Fruit fly (Drosophila melanogaster) whole organism, embryonic: ENCODE results near the gene CG14615.

Source experiments
- Atf6 ChIP-seq: fragments of 200-800 bp; sonication (Bioruptor generic); IDR thresholded peaks from 2 replicates; pipeline ENCODE4 v1.3.6; 2022; ENCODE audit warnings: missing biosample characterization, missing genetic modification characterization
- B-H2 ChIP-seq: fragments of 200-800 bp; sonication (Bioruptor generic); optimal IDR thresholded peaks from 2 replicates; lab custom pipeline; 2018; ENCODE audit warnings: missing biosample characterization, mild to moderate bottlenecking, missing genetic modification characterization
- Bdp1 ChIP-seq: fragments of 200-800 bp; sonication (Bioruptor generic); optimal IDR thresholded peaks from 3 replicates; lab custom pipeline; 2016; ENCODE audit warnings: missing biosample characterization, missing genetic modification characterization
- CG12071 ChIP-seq: fragments of 200-800 bp; sonication (Bioruptor generic); optimal IDR thresholded peaks from 3 replicates; lab custom pipeline; 2018; ENCODE audit warnings: missing biosample characterization, mild to moderate bottlenecking, missing genetic modification characterization
- CG13287 ChIP-seq: fragments of 200-800 bp; sonication (Bioruptor generic); IDR thresholded peaks from 2 replicates; pipeline ENCODE4 v1.3.6; 2022; ENCODE audit warnings: missing biosample characterization, missing genetic modification characterization; ENCODE audit not compliant: partially characterized antibody
- CG14667 ChIP-seq: fragments of 200-800 bp; sonication (Bioruptor generic); IDR thresholded peaks from 2 replicates; pipeline ENCODE4 v1.3.6; 2022; ENCODE audit warnings: missing biosample characterization, missing genetic modification characterization
- CG15479 ChIP-seq: fragments of 200-800 bp; sonication (Bioruptor generic); optimal IDR thresholded peaks from 3 replicates; lab custom pipeline; 2019; ENCODE audit warnings: missing biosample characterization, mild to moderate bottlenecking, missing genetic modification characterization, moderate library complexity
- CG16779 ChIP-seq: fragments of 200-800 bp; sonication (Bioruptor generic); IDR thresholded peaks from 2 replicates; pipeline ENCODE4 v1.3.6; 2022; ENCODE audit warnings: missing biosample characterization, missing genetic modification characterization
- CG18619 ChIP-seq: fragments of 200-800 bp; sonication (Bioruptor generic); optimal IDR thresholded peaks from 3 replicates; lab custom pipeline; 2017; ENCODE audit warnings: missing biosample characterization, mild to moderate bottlenecking, missing genetic modification characterization
- CG2199 ChIP-seq: fragments of 200-800 bp; sonication (Bioruptor generic); IDR thresholded peaks from 3 replicates; pipeline ENCODE4 v1.3.6; 2022; ENCODE audit warnings: missing biosample characterization, missing genetic modification characterization
- CG2678 ChIP-seq: fragments of 200-800 bp; sonication (Bioruptor generic); optimal IDR thresholded peaks from 3 replicates; lab custom pipeline; 2019; ENCODE audit warnings: missing biosample characterization, mild to moderate bottlenecking, missing genetic modification characterization, moderate library complexity
- CG3726 ChIP-seq: fragments of 200-800 bp; sonication (Bioruptor generic); IDR thresholded peaks from 3 replicates; pipeline ENCODE4, ENCODE4 v1.3.6; 2022; ENCODE audit warnings: missing biosample characterization, missing genetic modification characterization
- CG4730 ChIP-seq: fragments of 200-800 bp; sonication (Bioruptor generic); IDR thresholded peaks from 2 replicates; pipeline ENCODE4 v1.3.6; 2022; ENCODE audit warnings: missing biosample characterization, missing genetic modification characterization
- CG6175 ChIP-seq: fragments of 200-800 bp; sonication (Bioruptor generic); IDR thresholded peaks from 3 replicates; pipeline ENCODE4 v1.3.6; 2022; ENCODE audit warnings: missing biosample characterization, missing genetic modification characterization
- CG6791 ChIP-seq: fragments of 200-800 bp; sonication (Bioruptor generic); IDR thresholded peaks from 3 replicates; pipeline ENCODE4 v1.3.6; 2022; ENCODE audit warnings: missing biosample characterization, missing genetic modification characterization; ENCODE audit not compliant: partially characterized antibody
- CG8089 ChIP-seq: fragments of 200-800 bp; sonication (Bioruptor generic); optimal IDR thresholded peaks from 3 replicates; lab custom pipeline; 2016; ENCODE audit warnings: missing biosample characterization, missing genetic modification characterization
- CG8478 ChIP-seq: fragments of >200 bp; optimal IDR thresholded peaks from 2 replicates; lab custom pipeline; 2018
- Camta ChIP-seq: fragments of 200-800 bp; sonication (Bioruptor generic); optimal IDR thresholded peaks from 2 replicates; lab custom pipeline; 2016; ENCODE audit warnings: missing biosample characterization, missing genetic modification characterization
- Dip2 ChIP-seq: fragments of 200-800 bp; sonication (Bioruptor generic); IDR thresholded peaks from 2 replicates; pipeline ENCODE4 v1.3.6; 2022; ENCODE audit warnings: missing biosample characterization, missing genetic modification characterization
- Dp ChIP-seq: fragments of 200-800 bp; sonication (Bioruptor generic); optimal IDR thresholded peaks from 2 replicates; lab custom pipeline; 2018; ENCODE audit warnings: missing biosample characterization, mild to moderate bottlenecking, missing genetic modification characterization, moderate library complexity
- E2f2 ChIP-seq: fragments of 200-800 bp; sonication (Bioruptor generic); IDR thresholded peaks from 2 replicates; pipeline ENCODE4 v1.3.6; 2022; ENCODE audit warnings: missing biosample characterization, missing genetic modification characterization
- H2.0 ChIP-seq: fragments of 200-800 bp; sonication (Bioruptor generic); IDR thresholded peaks from 2 replicates; pipeline ENCODE4 v1.3.6; 2022; ENCODE audit warnings: missing biosample characterization, missing genetic modification characterization
- HLHmδ ChIP-seq: fragments of 200-800 bp; sonication (Bioruptor generic); optimal IDR thresholded peaks from 2 replicates; lab custom pipeline; 2018; ENCODE audit warnings: missing biosample characterization, mild to moderate bottlenecking, missing genetic modification characterization, moderate library complexity
- Hey ChIP-seq: fragments of 200-800 bp; sonication (Bioruptor generic); optimal IDR thresholded peaks from 3 replicates; lab custom pipeline; 2018; ENCODE audit warnings: missing biosample characterization, mild to moderate bottlenecking, missing genetic modification characterization
- Mad ChIP-seq: fragments of 200-800 bp; sonication (Bioruptor generic); optimal IDR thresholded peaks from 2 replicates; lab custom pipeline; 2016; ENCODE audit warnings: missing biosample characterization, missing genetic modification characterization
- Med ChIP-seq: fragments of 200-800 bp; sonication (Bioruptor generic); peaks from one replicate; lab custom pipeline; 2016; ENCODE audit warnings: missing biosample characterization, missing genetic modification characterization, mild to moderate bottlenecking, inconsistent platforms, moderate library complexity
- Meics ChIP-seq: fragments of 200-800 bp; sonication (Bioruptor generic); optimal IDR thresholded peaks from 2 replicates; lab custom pipeline; 2017; ENCODE audit warnings: missing biosample characterization, mild to moderate bottlenecking, missing genetic modification characterization
- Pdp1 ChIP-seq, 2 experiments: fragments of 200-800 bp; sonication (Bioruptor generic); optimal IDR thresholded peaks; 3 replicates each; lab custom pipeline; 2016; ENCODE audit warnings: missing biosample characterization in 2 of 2, missing genetic modification characterization in 2 of 2, mild to moderate bottlenecking in 1 of 2, moderate library complexity in 1 of 2
- Ravus ChIP-seq: fragments of 200-800 bp; sonication (Bioruptor generic); IDR thresholded peaks from 2 replicates; pipeline ENCODE4 v1.3.6; 2022; ENCODE audit warnings: missing biosample characterization, missing genetic modification characterization
- Sry-β ChIP-seq: fragments of 200-800 bp; sonication (Bioruptor generic); optimal IDR thresholded peaks from 2 replicates; lab custom pipeline; 2018; ENCODE audit warnings: missing biosample characterization, mild to moderate bottlenecking, missing genetic modification characterization, moderate library complexity
- Ssrp ChIP-seq: fragments of 200-800 bp; sonication (Bioruptor generic); optimal IDR thresholded peaks from 2 replicates; lab custom pipeline; 2018; ENCODE audit warnings: missing biosample characterization, mild to moderate bottlenecking, missing genetic modification characterization, moderate library complexity
- abd-A ChIP-seq: fragments of 200-800 bp; sonication (Bioruptor generic); optimal IDR thresholded peaks from 3 replicates; lab custom pipeline; 2019; ENCODE audit warnings: missing biosample characterization, mild to moderate bottlenecking, missing genetic modification characterization, moderate library complexity
- ash1 ChIP-seq: fragments of 200-800 bp; sonication (Bioruptor generic); optimal IDR thresholded peaks from 2 replicates; lab custom pipeline; 2018; ENCODE audit warnings: missing biosample characterization, mild to moderate bottlenecking, missing genetic modification characterization
- chinmo ChIP-seq: fragments of 200-800 bp; sonication (Bioruptor generic); IDR thresholded peaks from 4 replicates; pipeline ENCODE4 v1.3.6; 2022; ENCODE audit warnings: missing biosample characterization, missing genetic modification characterization; ENCODE audit not compliant: partially characterized antibody
- crc ChIP-seq: fragments of 200-800 bp; sonication (Bioruptor generic); optimal IDR thresholded peaks from 2 replicates; lab custom pipeline; 2016; ENCODE audit warnings: missing biosample characterization, missing genetic modification characterization
- crp ChIP-seq, 2 experiments: fragments of 200-800 bp; sonication (Bioruptor generic); optimal IDR thresholded peaks; 2 replicates in 1 of 2; 3 replicates in 1 of 2; lab custom pipeline; 2017; ENCODE audit warnings: missing biosample characterization in 2 of 2, missing genetic modification characterization in 2 of 2, mild to moderate bottlenecking in 1 of 2, moderate library complexity in 1 of 2
- cwo ChIP-seq: fragments of 200-800 bp; sonication (Bioruptor generic); optimal IDR thresholded peaks from 3 replicates; lab custom pipeline; 2017; ENCODE audit warnings: missing biosample characterization, missing genetic modification characterization, mild to moderate bottlenecking, moderate library complexity, missing genetic modification reagents
- gcm2 ChIP-seq: fragments of 200-800 bp; sonication (Bioruptor generic); optimal IDR thresholded peaks from 2 replicates; lab custom pipeline; 2016; ENCODE audit warnings: missing biosample characterization, missing genetic modification characterization
- gem ChIP-seq: fragments of 200-800 bp; sonication (Bioruptor generic); optimal IDR thresholded peaks from 2 replicates; lab custom pipeline; 2019; ENCODE audit warnings: missing biosample characterization, mild to moderate bottlenecking, missing genetic modification characterization, moderate library complexity
- lbe ChIP-seq: fragments of 200-800 bp; sonication (Bioruptor generic); optimal IDR thresholded peaks from 2 replicates; lab custom pipeline; 2016; ENCODE audit warnings: missing biosample characterization, mild to moderate bottlenecking, missing genetic modification characterization
- phol ChIP-seq: fragments of 200-800 bp; sonication (Bioruptor generic); optimal IDR thresholded peaks from 3 replicates; lab custom pipeline; 2018; ENCODE audit warnings: missing biosample characterization, mild to moderate bottlenecking, missing genetic modification characterization, moderate library complexity
- rib ChIP-seq: fragments of 200-800 bp; sonication (Bioruptor generic); IDR thresholded peaks from 2 replicates; pipeline ENCODE4 v1.3.6; 2022; ENCODE audit warnings: missing biosample characterization, missing genetic modification characterization
- ro ChIP-seq: fragments of 200-800 bp; sonication (Bioruptor generic); IDR thresholded peaks from 2 replicates; pipeline ENCODE4 v1.3.6; 2022; ENCODE audit warnings: missing biosample characterization, missing genetic modification characterization
- sc ChIP-seq, 3 experiments: fragments of >200 bp in 2 of 3; fragments of 200-800 bp in 1 of 3; sonication (Bioruptor generic) in 1 of 3; optimal IDR thresholded peaks; 2 replicates in 2 of 3; 3 replicates in 1 of 3; lab custom pipeline; 2017; ENCODE audit warnings: mild to moderate bottlenecking in 1 of 3, missing biosample characterization in 1 of 3, missing genetic modification characterization in 1 of 3, missing genetic modification reagents in 1 of 3
- scrt ChIP-seq: fragments of 200-800 bp; sonication (Bioruptor generic); optimal IDR thresholded peaks from 2 replicates; lab custom pipeline; 2018; ENCODE audit warnings: missing biosample characterization, mild to moderate bottlenecking, missing genetic modification characterization, moderate library complexity

The CG14615 gene

DNA sequence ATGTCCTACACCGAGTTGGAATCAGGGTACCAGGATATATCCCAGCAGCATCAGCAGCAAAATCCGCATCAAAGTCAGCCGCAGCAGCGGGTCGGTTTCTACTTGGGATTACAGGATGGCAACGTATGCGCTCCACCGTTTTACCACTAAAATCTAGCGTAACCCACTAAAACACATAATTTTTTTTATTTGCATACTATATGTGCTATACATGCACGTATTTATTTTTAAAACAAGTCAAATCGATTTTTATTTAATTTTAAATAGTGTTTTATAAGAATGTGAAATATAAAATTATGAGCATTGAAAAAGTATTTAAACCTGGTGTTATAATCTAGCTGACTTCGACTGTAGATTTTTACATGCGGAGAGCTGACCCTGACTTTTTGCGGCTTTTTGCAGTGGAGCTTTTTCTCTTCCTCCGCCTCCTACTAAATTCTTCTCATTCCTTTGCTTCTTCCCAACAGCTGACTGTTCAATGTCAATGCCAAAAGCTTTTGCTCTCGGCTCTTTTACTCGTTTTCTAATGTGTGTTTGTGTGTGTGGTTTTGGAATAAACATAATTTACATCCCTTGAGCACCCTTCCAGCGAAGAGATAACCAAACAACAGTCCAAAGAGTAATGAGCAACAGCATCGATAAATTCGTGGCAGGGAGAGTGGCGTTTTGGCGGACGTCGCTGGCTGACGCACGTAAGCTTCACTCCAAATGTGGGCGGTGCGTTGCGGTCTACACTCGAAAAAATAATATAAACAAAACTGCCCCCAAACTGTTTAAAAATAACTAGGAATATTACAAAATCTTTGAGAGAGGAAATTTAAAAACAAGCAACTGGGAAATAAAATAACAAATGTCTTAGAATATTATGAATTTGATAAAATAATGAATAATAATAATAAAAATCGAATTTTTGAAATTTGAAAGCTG lies 38.6 kb upstream of the CG14615 start (continued):
- peak; percentile 15 for TF ChIP-seq cwo (GFP tag; lab: Kevin White, UChicago)
- no peak for TF ChIP-seq sc (optimal IDR thresholded peaks at IDR 0.05; lab: Kevin White, UChicago)
- TF ChIP-seq sc (GFP tag; optimal IDR thresholded peaks at IDR 0.05; lab: Kevin White, UChicago), result no peak
- peak; percentile 70 for TF ChIP-seq gem (tag; lab: Kevin White, UChicago)
- TF ChIP-seq Atf6 (GFP tag; lab: Robert Waterston, UW), result peak; percentile 22; the same call in 1 of the 2 replicates
- TF ChIP-seq crc, result no peak
- TF ChIP-seq Camta, result no peak
- no peak; the same call in 1 of the 2 replicates for TF ChIP-seq CG13287 (GFP tag; lab: Robert Waterston, UW)
- peak; percentile 70; the same call in 1 of the 2 replicates for TF ChIP-seq rib
- 0 out of 3 replicates have a peak, but pooled peaks have one; percentile 13 for TF ChIP-seq CG3726 (GFP tag; lab: Robert Waterston, UW)
- TF ChIP-seq Ssrp (tag; lab: Kevin White, UChicago), result peak; percentile 20
- peak; percentile 63 for TF ChIP-seq phol (tag; lab: Kevin White, UChicago)
- TF ChIP-seq CG16779 (GFP tag; lab: Robert Waterston, UW), result no peak

dm6 chrX:22486919-22487634 lies 37.8 kb upstream of the CG14615 start:
- TF ChIP-seq CG8478 (no peak), Dip2 (GFP tag; lab: Robert Waterston, UW) (no peak), CG6791 (no peak), crp (GFP tag; optimal IDR thresholded peaks at IDR 0.05; lab: Kevin White, UChicago) (peak in 1 of 2 experiments; percentile 77), CG12071 (GFP tag; lab: Kevin White, UChicago) (no peak), Mad (GFP tag; lab: Kevin White, UChicago) (no peak), E2f2 (peak; percentile 24; the same call in 1 of the 2 replicates), CG15479 (GFP tag; lab: Kevin White, UChicago) (no peak), Sry-β (GFP tag; lab: Kevin White, UChicago) (no peak), CG14667 (GFP tag; lab: Robert Waterston, UW) (no peak), Meics (GFP tag; lab: Kevin White, UChicago) (no peak), Hey (tag; lab: Kevin White, UChicago) (no peak), lbe (peak; percentile 11), scrt (GFP tag; lab: Kevin White, UChicago) (no peak), HLHmδ (no peak), gcm2 (GFP tag; lab: Kevin White, UChicago) (no peak), Dp (GFP tag; lab: Kevin White, UChicago) (peak; percentile 34), CG2678 (tag; lab: Kevin White, UChicago) (no peak), chinmo (GFP tag; lab: Robert Waterston, UW) (0 out of 4 replicates have a peak, but pooled peaks have one; percentile 5), Bdp1 (GFP tag; lab: Kevin White, UChicago) (no peak), CG6175 (GFP tag; lab: Robert Waterston, UW) (no peak), abd-A (tag; lab: Kevin White, UChicago) (peak; percentile 29), B-H2 (GFP tag; lab: Kevin White, UChicago) (no peak), CG2199 (GFP tag; lab: Robert Waterston, UW) (0 out of 3 replicates have a peak, but pooled peaks have one; percentile 45), Pdp1 (GFP tag; optimal IDR thresholded peaks at IDR 0.05; lab: Kevin White, UChicago) (peak in 1 of 2 experiments; percentile 49), Med (GFP tag; lab: Kevin White, UChicago) (peak; percentile 58), ash1 (GFP tag; lab: Kevin White, UChicago) (no peak), ro (GFP tag; lab: Robert Waterston, UW) (no peak), CG4730 (GFP tag; lab: Robert Waterston, UW) (no peak), H2.0 (GFP tag; lab: Robert Waterston, UW) (no peak), CG18619 (GFP tag; lab: Kevin White, UChicago) (no peak), CG8089 (no peak), Ravus (GFP tag; lab: Robert Waterston, UW) (no peak)
